Worm (Caenorhabditis elegans): ENCODE results near the gene C26E6.12.
A peak's percentile ranks its signal among the peaks of the same experiment; 100 is the strongest.

The C26E6.12 gene

ce11 chrIII:4900260-4900659, 31.8 kb downstream of the C26E6.12 start, which contains the start of gene tag-340:
tag-340 (plus strand) TSS chrIII:4900508.
- TF ChIP-seq nhr-11 (tag; optimal IDR thresholded peaks at IDR 0.05) (no peak), F16B12.6 (tag; optimal IDR thresholded peaks at IDR 0.05) (no peak), nhr-12 (tag; optimal IDR thresholded peaks at IDR 0.05) (no peak), dsc-1 (tag; optimal IDR thresholded peaks at IDR 0.05) (no peak), pqm-1 (tag; optimal IDR thresholded peaks at IDR 0.05) (no peak), efl-1 (optimal IDR thresholded peaks at IDR 0.05) (no peak), efl-1 (GFP tag; optimal IDR thresholded peaks at IDR 0.05 in 1 of 2) (peak in 1 of 2 experiments; percentile 20), lin-39 (tag; optimal IDR thresholded peaks at IDR 0.05) (no peak)

- TF ChIP-seq zag-1 (tag; optimal IDR thresholded peaks at IDR 0.05) (peak; percentile 30), elt-2 (tag; optimal IDR thresholded peaks at IDR 0.05) (peak; percentile 99), lir-3 (tag; optimal IDR thresholded peaks at IDR 0.05; ENCODE audit: poor library complexity) (peak; percentile 98), nhr-12 (tag; optimal IDR thresholded peaks at IDR 0.05) (peak; percentile 43), dsc-1 (tag; optimal IDR thresholded peaks at IDR 0.05) (peak; percentile 100), nhr-85 (tag) (peak; percentile 100), snpc-4 (tag; optimal IDR thresholded peaks at IDR 0.05) (peak; percentile 84), nhr-237 (tag; optimal IDR thresholded peaks at IDR 0.05) (peak; percentile 95), irx-1 (tag; optimal IDR thresholded peaks at IDR 0.05) (peak; percentile 98), nhr-76 (tag; optimal IDR thresholded peaks at IDR 0.05) (peak; percentile 69), nhr-11 (tag; optimal IDR thresholded peaks at IDR 0.05) (peak; percentile 94), swsn-7 (tag; optimal IDR thresholded peaks at IDR 0.05) (peak; percentile 100), hpl-2 (GFP tag; optimal IDR thresholded peaks at IDR 0.05) (peak; percentile 95), ceh-82 (tag; optimal IDR thresholded peaks at IDR 0.05) (peak; percentile 95 to 98 (median 97)), elt-3 (tag; optimal IDR thresholded peaks at IDR 0.05) (peak in 5 of 6 experiments; percentile 68 to 98 (median 97)), sptf-1 (tag; optimal IDR thresholded peaks at IDR 0.05) (no peak), zip-4 (GFP tag; optimal IDR thresholded peaks at IDR 0.05) (peak; percentile 96), xbp-1 (tag; optimal IDR thresholded peaks at IDR 0.05) (peak; percentile 99), Y116A8C.19 (tag; optimal IDR thresholded peaks at IDR 0.05; ENCODE audit: borderline replicate concordance) (peak; percentile 10), nhr-20 (tag; optimal IDR thresholded peaks at IDR 0.05) (peak; percentile 100), pax-3 (tag; optimal IDR thresholded peaks at IDR 0.05) (peak; percentile 100), C04F5.9 (tag; optimal IDR thresholded peaks at IDR 0.05) (peak; percentile 97), lin-39 (tag; optimal IDR thresholded peaks at IDR 0.05) (peak; percentile 93), fkh-8 (tag; optimal IDR thresholded peaks at IDR 0.05) (peak; percentile 100), sox-4 (tag; optimal IDR thresholded peaks at IDR 0.05) (peak; percentile 99), C16A3.4 (tag; optimal IDR thresholded peaks at IDR 0.05) (peak; percentile 99), hlh-17 (GFP tag; optimal IDR thresholded peaks at IDR 0.05; ENCODE audit: borderline replicate concordance) (no peak), dpl-1 (GFP tag; optimal IDR thresholded peaks at IDR 0.05) (peak; percentile 89 to 91 (median 89)), C34B4.2 (tag; optimal IDR thresholded peaks at IDR 0.05) (peak; percentile 91), lsy-2 (tag; optimal IDR thresholded peaks at IDR 0.05) (peak; percentile 97), fkh-4 (tag; optimal IDR thresholded peaks at IDR 0.05; ENCODE audit: borderline replicate concordance) (peak; percentile 93), vab-15 (tag; optimal IDR thresholded peaks at IDR 0.05) (peak; percentile 98), unc-98 (GFP tag; IDR thresholded peaks at IDR 0.05) (peak; percentile 80), pag-3 (tag; optimal IDR thresholded peaks at IDR 0.05; ENCODE audit: borderline replicate concordance, insufficient read depth) (peak; percentile 80), ztf-4 (tag; optimal IDR thresholded peaks at IDR 0.05) (peak; percentile 99), lin-13 (GFP tag; optimal IDR thresholded peaks at IDR 0.05) (peak; percentile 100), ceh-63 (GFP tag; optimal IDR thresholded peaks at IDR 0.05) (peak; percentile 92), nhr-84 (tag; optimal IDR thresholded peaks at IDR 0.05) (no peak), ceh-88 (GFP tag; IDR thresholded peaks at IDR 0.05) (peak; percentile 99), alr-1 (tag; optimal IDR thresholded peaks at IDR 0.05; ENCODE audit: borderline replicate concordance) (no peak), nhr-47 (tag; optimal IDR thresholded peaks at IDR 0.05) (peak; percentile 100), pqm-1 (tag; optimal IDR thresholded peaks at IDR 0.05) (peak; percentile 95), unc-62 (GFP tag; optimal IDR thresholded peaks at IDR 0.05) (no peak), fkh-10 (GFP tag; optimal IDR thresholded peaks at IDR 0.05) (peak; percentile 99), skn-1 (tag; optimal IDR thresholded peaks at IDR 0.05) (peak; percentile 95), tbx-2 (tag; optimal IDR thresholded peaks at IDR 0.05) (peak; percentile 100), ets-5 (GFP tag; IDR thresholded peaks at IDR 0.05) (no peak)
These were observed 32.3 kb downstream of the C26E6.12 start for ce11 chrIII:4899728-4900127.

Data from whole organism, L1 larva.